Worm (Caenorhabditis elegans) whole organism, L4 larva: Measurements from ENCODE around the gene ver-1.

Experiments used
- D1046.2 ChIP-seq: fragments of 200-800 bp; sonication (Bioruptor generic); IDR thresholded peaks from 2 replicates; pipeline ENCODE4 v1.3.6; 2022; ENCODE audit warnings: missing genetic modification characterization, missing compliant biosample characterization
- F26F4.8 ChIP-seq: fragments of 200-800 bp; sonication (Bioruptor generic); conservative IDR thresholded peaks from 2 replicates; pipeline ENCODE4 v1.3.6; 2022; ENCODE audit warnings: missing genetic modification characterization, missing compliant biosample characterization
- F44E2.7 ChIP-seq: fragments of 200-800 bp; sonication (Bioruptor generic); IDR thresholded peaks from 2 replicates; pipeline ENCODE4 v2.1.2; 2022; ENCODE audit warnings: missing genetic modification characterization, missing compliant biosample characterization
- T20F7.1 ChIP-seq: fragments of 200-800 bp; sonication (Bioruptor generic); optimal IDR thresholded peaks from 2 replicates; lab custom pipeline; 2018; ENCODE audit warnings: mild to moderate bottlenecking, missing genetic modification characterization, missing compliant biosample characterization
- T26A8.4 ChIP-seq: fragments of 200-800 bp; sonication (Bioruptor generic); IDR thresholded peaks from 2 replicates; pipeline ENCODE4 v1.3.6; 2022; ENCODE audit warnings: missing genetic modification characterization, missing compliant biosample characterization
- Y105C5A.15 ChIP-seq: fragments of 200-800 bp; sonication (Bioruptor generic); IDR thresholded peaks from 2 replicates; pipeline ENCODE4 v1.3.6; 2022; ENCODE audit warnings: missing genetic modification characterization, missing compliant biosample characterization
- ZK337.2 ChIP-seq: fragments of 200-800 bp; sonication (Bioruptor generic); IDR thresholded peaks from 2 replicates; pipeline ENCODE4 v1.3.6; 2022; ENCODE audit warnings: missing genetic modification reagents, missing genetic modification characterization, missing compliant biosample characterization
- arid-1 ChIP-seq: fragments of 200-800 bp; sonication (Bioruptor generic); conservative IDR thresholded peaks from 2 replicates; pipeline ENCODE4 v1.3.6; 2022; ENCODE audit warnings: missing genetic modification reagents, missing genetic modification characterization, missing compliant biosample characterization
- ceh-20 ChIP-seq: fragments of 200-800 bp; sonication (Bioruptor generic); IDR thresholded peaks from 2 replicates; pipeline ENCODE4 v1.3.6; 2022; ENCODE audit warnings: missing genetic modification reagents, missing genetic modification characterization, missing compliant biosample characterization
- ceh-28 ChIP-seq: fragments of 150-350 bp; optimal IDR thresholded peaks from 2 replicates; lab custom pipeline; 2014; ENCODE audit warnings: missing biosample characterization, missing genetic modification reagents, missing genetic modification characterization
- ceh-44 ChIP-seq: fragments of 200-800 bp; sonication (Bioruptor generic); IDR thresholded peaks from 2 replicates; pipeline ENCODE4 v1.3.6; 2022; ENCODE audit warnings: missing genetic modification reagents, missing genetic modification characterization, missing compliant biosample characterization
- ceh-62 ChIP-seq: sonication (generic microtip); optimal IDR thresholded peaks from 2 replicates; lab custom pipeline; 2017; ENCODE audit warnings: missing biosample characterization, missing genetic modification characterization
- cey-2 ChIP-seq: sonication (generic microtip); optimal IDR thresholded peaks from 3 replicates; lab custom pipeline; 2017; ENCODE audit warnings: missing genetic modification characterization, mild to moderate bottlenecking, missing compliant biosample characterization, antibody characterized with exemption, borderline replicate concordance; ENCODE audit not compliant: insufficient read depth
- dmd-8 ChIP-seq: fragments of 200-800 bp; sonication (Bioruptor generic); IDR thresholded peaks from 2 replicates; pipeline ENCODE4 v1.3.6; 2022; ENCODE audit warnings: missing genetic modification characterization, missing compliant biosample characterization
- dmd-9 ChIP-seq: fragments of 200-800 bp; sonication (Bioruptor generic); IDR thresholded peaks from 2 replicates; pipeline ENCODE4 v1.3.6; 2022; ENCODE audit warnings: missing genetic modification reagents, missing genetic modification characterization, missing compliant biosample characterization
- egl-27 ChIP-seq: sonication (generic microtip); optimal IDR thresholded peaks from 3 replicates; lab custom pipeline; 2017; ENCODE audit warnings: missing biosample characterization, missing genetic modification reagents, missing genetic modification characterization
- egl-43 ChIP-seq: fragments of 200-800 bp; sonication (Bioruptor generic); IDR thresholded peaks from 2 replicates; pipeline ENCODE4 v1.3.6; 2022; ENCODE audit warnings: missing genetic modification reagents, missing genetic modification characterization, missing compliant biosample characterization
- fkh-10 ChIP-seq: fragments of 150-350 bp; optimal IDR thresholded peaks from 2 replicates; lab custom pipeline; 2014; ENCODE audit warnings: missing biosample characterization, missing genetic modification reagents, missing genetic modification characterization
- fos-1 ChIP-seq: fragments of 150-350 bp; optimal IDR thresholded peaks from 2 replicates; lab custom pipeline; 2014; ENCODE audit warnings: missing biosample characterization, missing genetic modification characterization
- gei-8 ChIP-seq: fragments of 200-800 bp; sonication (Bioruptor generic); optimal IDR thresholded peaks from 2 replicates; lab custom pipeline; 2018; ENCODE audit warnings: mild to moderate bottlenecking, missing genetic modification characterization, missing compliant biosample characterization
- hlh-11 ChIP-seq: fragments of 200-800 bp; sonication (Bioruptor generic); optimal IDR thresholded peaks from 2 replicates; lab custom pipeline; 2018; ENCODE audit warnings: mild to moderate bottlenecking, missing genetic modification characterization, missing compliant biosample characterization
- hlh-30 ChIP-seq: sonication (generic microtip); optimal IDR thresholded peaks from 2 replicates; lab custom pipeline; 2017; ENCODE audit warnings: antibody characterized with exemption, mild to moderate bottlenecking, missing genetic modification characterization, missing compliant biosample characterization; ENCODE audit not compliant: insufficient read depth
- lin-1 ChIP-seq: fragments of 200-800 bp; sonication (Bioruptor generic); IDR thresholded peaks from 2 replicates; pipeline ENCODE4 v1.3.6; 2022; ENCODE audit warnings: missing genetic modification reagents, missing genetic modification characterization, missing compliant biosample characterization
- lin-13 ChIP-seq: fragments of 150-350 bp; optimal IDR thresholded peaks from 2 replicates; lab custom pipeline; 2014; ENCODE audit warnings: missing biosample characterization, missing genetic modification reagents, missing genetic modification characterization
- lin-15B ChIP-seq: fragments of 150-350 bp; sonication (generic microtip); optimal IDR thresholded peaks from 3 replicates; lab custom pipeline; 2014; ENCODE audit warnings: missing biosample characterization, missing genetic modification characterization
- lin-29 ChIP-seq: fragments of 200-800 bp; sonication (Bioruptor generic); IDR thresholded peaks from 2 replicates; pipeline ENCODE4 v1.3.6; 2022; ENCODE audit warnings: missing genetic modification reagents, missing genetic modification characterization, missing compliant biosample characterization
- lin-39 ChIP-seq: fragments of 150-350 bp; optimal IDR thresholded peaks from 2 replicates; lab custom pipeline; 2014; ENCODE audit warnings: missing biosample characterization, missing genetic modification reagents, missing genetic modification characterization
- madf-9 ChIP-seq: fragments of 200-800 bp; sonication (Bioruptor generic); conservative IDR thresholded peaks from 2 replicates; pipeline ENCODE4 v1.3.6; 2022; ENCODE audit warnings: missing genetic modification reagents, missing genetic modification characterization, missing compliant biosample characterization
- mdl-1 ChIP-seq, 2 experiments: fragments of 150-350 bp in 1 of 2; sonication (generic microtip) in 1 of 2; optimal IDR thresholded peaks; 2 replicates each; lab custom pipeline; 2014 to 2017; ENCODE audit warnings: missing biosample characterization in 2 of 2, missing genetic modification characterization in 2 of 2
- mdt-29 ChIP-seq: fragments of 200-800 bp; sonication (Bioruptor generic); IDR thresholded peaks from 2 replicates; pipeline ENCODE4 v1.3.6; 2022; ENCODE audit warnings: missing genetic modification reagents, missing genetic modification characterization, missing compliant biosample characterization
- mxl-3 ChIP-seq: fragments of 200-800 bp; sonication (Bioruptor generic); optimal IDR thresholded peaks from 2 replicates; lab custom pipeline; 2018; ENCODE audit warnings: mild to moderate bottlenecking, missing genetic modification characterization, missing compliant biosample characterization
- nhr-25 ChIP-seq: sonication (generic microtip); optimal IDR thresholded peaks from 2 replicates; lab custom pipeline; 2017; ENCODE audit warnings: missing genetic modification characterization, mild to moderate bottlenecking, missing compliant biosample characterization, antibody characterized with exemption, moderate library complexity, borderline replicate concordance; ENCODE audit not compliant: insufficient read depth
- nhr-48 ChIP-seq: sonication (generic microtip); optimal IDR thresholded peaks from 2 replicates; lab custom pipeline; 2016; ENCODE audit warnings: mild to moderate bottlenecking, missing genetic modification characterization, missing compliant biosample characterization
- php-3 ChIP-seq: fragments of 200-800 bp; sonication (Bioruptor generic); IDR thresholded peaks from 2 replicates; pipeline ENCODE4 v1.3.6; 2022; ENCODE audit warnings: missing genetic modification reagents, missing genetic modification characterization, missing compliant biosample characterization
- skn-1 ChIP-seq: fragments of 150-350 bp; optimal IDR thresholded peaks from 2 replicates; lab custom pipeline; 2014; ENCODE audit warnings: missing biosample characterization, missing genetic modification characterization
- snpc-1.2 ChIP-seq: fragments of 200-800 bp; sonication (Bioruptor generic); IDR thresholded peaks from 2 replicates; pipeline ENCODE4 v1.3.6; 2022; ENCODE audit warnings: missing genetic modification reagents, missing genetic modification characterization, missing compliant biosample characterization
- snpc-4 ChIP-seq: fragments of 150-350 bp; optimal IDR thresholded peaks from 2 replicates; lab custom pipeline; 2014; ENCODE audit warnings: missing biosample characterization, missing genetic modification characterization
- spr-3 ChIP-seq: fragments of 200-800 bp; sonication (Bioruptor generic); optimal IDR thresholded peaks from 2 replicates; lab custom pipeline; 2018; ENCODE audit warnings: mild to moderate bottlenecking, missing genetic modification characterization, missing compliant biosample characterization
- unc-62 ChIP-seq, 3 experiments: fragments of 150-350 bp in 1 of 3; sonication (generic microtip); optimal IDR thresholded peaks in 2 of 3; peaks in 1 of 3; 1 replicate in 1 of 3; 2 replicates in 2 of 3; lab custom pipeline; 2014 to 2017; ENCODE audit warnings: missing biosample characterization in 3 of 3, missing genetic modification characterization in 3 of 3, missing genetic modification reagents in 3 of 3, missing genotype in 1 of 3
- zag-1 ChIP-seq: fragments of 150-350 bp; optimal IDR thresholded peaks from 2 replicates; lab custom pipeline; 2014; ENCODE audit warnings: missing biosample characterization, missing genetic modification characterization
- zip-2 ChIP-seq: fragments of 150-350 bp; optimal IDR thresholded peaks from 2 replicates; lab custom pipeline; 2014; ENCODE audit warnings: missing biosample characterization, missing genetic modification characterization
- ztf-7 ChIP-seq: fragments of 150-350 bp; optimal IDR thresholded peaks from 2 replicates; lab custom pipeline; 2014; ENCODE audit warnings: missing biosample characterization, missing genetic modification characterization

The ver-1 gene

ce11 chrIII:159665-160064, 3.0 kb downstream of the ver-1 start (continued):
- TF ChIP-seq ZK337.2 (GFP tag; lab: Robert Waterston, UW) (no peak), ceh-62 (tag; lab: Kevin White, UChicago) (no peak), snpc-1.2 (GFP tag; lab: Robert Waterston, UW) (no peak), D1046.2 (GFP tag; lab: Robert Waterston, UW) (no peak), F44E2.7 (GFP tag; lab: Robert Waterston, UW) (no peak), hlh-30 (tag; lab: Kevin White, UChicago) (no peak), zag-1 (tag; lab: Kevin White, UChicago) (no peak), nhr-48 (tag; lab: Kevin White, UChicago) (no peak), lin-13 (no peak), mdl-1 (tag; optimal IDR thresholded peaks at IDR 0.05; lab: Kevin White, UChicago) (no peak), egl-27 (tag; lab: Kevin White, UChicago) (no peak), mdt-29 (GFP tag; lab: Robert Waterston, UW) (no peak), lin-1 (GFP tag; lab: Robert Waterston, UW) (no peak), zip-2 (no peak), Y105C5A.15 (no peak), php-3 (GFP tag; lab: Robert Waterston, UW) (no peak), madf-9 (no peak), lin-29 (GFP tag; lab: Robert Waterston, UW) (no peak), egl-43 (GFP tag; lab: Robert Waterston, UW) (peak; percentile 40; the same call in 1 of the 2 replicates), ceh-44 (GFP tag; lab: Robert Waterston, UW) (no peak), lin-15B (no peak), ceh-28 (tag; lab: Kevin White, UChicago) (no peak), ceh-20 (GFP tag; lab: Robert Waterston, UW) (no peak), skn-1 (no peak), T26A8.4 (no peak), dmd-8 (GFP tag; lab: Robert Waterston, UW) (peak; percentile 10; the same call in 1 of the 2 replicates), ztf-7 (tag; lab: Kevin White, UChicago) (no peak)

DNA sequence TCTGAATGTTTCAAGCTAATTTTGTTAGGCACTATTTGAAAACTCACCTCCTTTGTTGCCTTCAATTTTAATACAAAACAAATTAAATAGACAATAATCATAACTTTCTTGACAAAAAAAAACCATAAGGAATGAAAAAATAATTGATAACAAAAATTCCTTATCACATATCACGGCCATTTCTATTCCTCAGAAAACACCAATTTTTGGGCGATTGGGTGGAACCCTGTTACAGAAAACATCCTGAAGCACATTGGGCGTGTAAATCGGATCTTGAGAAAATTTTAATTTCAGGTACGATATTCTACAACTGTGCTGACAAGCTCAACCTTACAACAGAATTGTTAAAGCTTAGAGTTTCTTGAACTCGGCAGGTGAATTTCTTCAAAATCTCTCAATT, 8.2 kb downstream of the ver-1 start, which contains the start of gene F40G9.8:
Gene F40G9.8 (minus strand): TSS at position 101 of the 400 bp plus-strand sequence.
- TF ChIP-seq lin-39 (no peak), gei-8 (GFP tag; lab: Kevin White, UChicago) (no peak), arid-1 (GFP tag; lab: Robert Waterston, UW) (no peak), T20F7.1 (GFP tag; lab: Kevin White, UChicago) (no peak), F26F4.8 (GFP tag; lab: Robert Waterston, UW) (no peak), nhr-25 (no peak), skn-1 (no peak), dmd-9 (GFP tag; lab: Robert Waterston, UW) (no peak), spr-3 (no peak), hlh-11 (tag; lab: Kevin White, UChicago) (no peak), unc-62 (GFP tag; optimal IDR thresholded peaks at IDR 0.05 in 1 of 2; lab: Kevin White, UChicago) (no peak), unc-62 (tag; optimal IDR thresholded peaks at IDR 0.05; lab: Kevin White, UChicago) (no peak), cey-2 (tag; lab: Kevin White, UChicago) (no peak), fkh-10 (GFP tag; lab: Kevin White, UChicago) (no peak), fos-1 (no peak), snpc-4 (tag; lab: Kevin White, UChicago) (no peak), mxl-3 (GFP tag; lab: Kevin White, UChicago) (no peak)
